Worm (Caenorhabditis elegans): ENCODE measurements around the gene lin-52.

The lin-52 gene

DNA sequence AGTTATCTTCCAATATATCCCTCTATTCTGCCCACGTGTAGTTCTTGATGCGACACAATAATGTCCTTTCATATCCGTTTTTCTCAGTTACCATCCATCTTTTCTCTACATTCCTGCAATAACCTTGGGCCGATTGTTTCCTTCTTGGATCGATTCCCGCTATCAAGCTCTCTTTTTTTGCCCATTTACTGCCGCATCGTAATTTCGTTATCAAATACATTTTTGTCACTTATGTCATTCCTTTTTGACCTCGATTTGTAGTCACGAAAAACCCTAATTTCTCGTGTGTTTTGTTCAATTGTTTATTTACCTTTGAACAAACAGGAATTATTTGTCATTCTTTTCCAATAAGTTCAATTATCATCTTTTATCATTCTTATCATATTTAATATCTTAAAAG, 25.4 kb upstream of the lin-52 start:
- no peak for TF ChIP-seq unc-62 (GFP tag; optimal IDR thresholded peaks at IDR 0.05)

ce11 chrIII:9848603-9849002, 24.1 kb upstream of the lin-52 start:
- TF ChIP-seq unc-62 (GFP tag; optimal IDR thresholded peaks at IDR 0.05) = no peak

- TF ChIP-seq unc-62 (GFP tag; optimal IDR thresholded peaks at IDR 0.05) = no peak
These were observed 23.5 kb upstream of the lin-52 start, which contains the start of gene mrpl-36 for ce11 chrIII:9848083-9848482. TSS of gene mrpl-36 (minus strand) at chrIII:9848116.

DNA sequence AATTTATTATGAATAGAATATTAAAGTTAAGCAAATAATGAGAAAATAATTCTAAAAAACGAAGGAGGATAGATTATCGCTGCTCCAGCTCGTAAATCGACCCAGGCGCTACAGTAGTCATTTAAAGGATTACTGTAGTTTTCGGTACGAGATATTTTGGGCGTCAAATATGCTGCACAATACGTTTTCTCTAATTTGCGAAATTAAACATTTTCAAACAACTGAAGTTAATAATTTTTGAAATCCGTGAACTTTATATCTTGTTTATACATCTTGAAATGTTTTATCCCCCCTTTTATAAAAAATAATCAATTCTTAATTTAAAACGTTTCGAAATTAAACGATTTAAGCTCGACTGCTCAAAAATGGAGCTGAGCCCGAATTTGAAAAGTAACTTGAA, 21.5 kb upstream of the lin-52 start, which contains the start of gene K11H3.2:
K11H3.2 (plus strand) TSS at position 301 of the 400 bp plus-strand sequence.
- TF ChIP-seq unc-62 (GFP tag; optimal IDR thresholded peaks at IDR 0.05) = no peak

ce11 chrIII:9843715-9844114, 19.2 kb upstream of the lin-52 start, which contains the start of gene K11H3.5:
TSS of gene K11H3.5 (plus strand) at chrIII:9843768.
- TF ChIP-seq unc-62 (GFP tag; optimal IDR thresholded peaks at IDR 0.05) = no peak

ce11 chrIII:9834888-9835287, 10.3 kb upstream of the lin-52 start, which contains the start of gene K11H3.8:
TSS of gene K11H3.8 (plus strand) at chrIII:9835188.
- no peak for TF ChIP-seq unc-62 (GFP tag; optimal IDR thresholded peaks at IDR 0.05)

DNA sequence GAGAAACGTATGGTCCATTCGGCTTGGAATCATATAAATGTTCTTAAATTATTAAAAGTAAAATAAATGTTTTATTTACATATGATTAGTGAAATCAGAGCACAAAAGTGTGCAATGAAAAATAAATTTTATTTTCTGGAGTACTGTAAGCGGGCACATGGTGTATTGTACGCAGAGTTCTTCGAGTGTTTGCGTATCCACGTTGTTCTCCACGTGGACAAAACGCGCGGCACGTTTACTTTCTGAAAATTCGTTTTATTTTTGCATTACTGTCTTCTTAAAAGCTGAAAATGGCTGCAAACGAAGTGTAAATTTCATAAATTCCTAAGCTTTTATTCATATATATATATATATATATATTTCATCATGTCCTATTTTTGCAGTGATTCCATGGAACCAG, 8.0 kb upstream of the lin-52 start:
- TF ChIP-seq unc-62 (GFP tag; optimal IDR thresholded peaks at IDR 0.05) = no peak

ce11 chrIII:9830502-9830901, 6.0 kb upstream of the lin-52 start, which contains the start of gene ZK632.12:
TSS of gene ZK632.12 (plus strand) at chrIII:9830802.
- TF ChIP-seq unc-62 (GFP tag; optimal IDR thresholded peaks at IDR 0.05) = no peak

ce11 chrIII:9827163-9827951, 2.8 kb upstream of the lin-52 start, which contains the start of the genes ZK632.10 and ZK632.11:
TSS of gene ZK632.10 (minus strand) at chrIII:9827722.
TSS of gene ZK632.11 (plus strand) at chrIII:9827915.
- TF ChIP-seq unc-62 (GFP tag; optimal IDR thresholded peaks at IDR 0.05) = no peak

DNA sequence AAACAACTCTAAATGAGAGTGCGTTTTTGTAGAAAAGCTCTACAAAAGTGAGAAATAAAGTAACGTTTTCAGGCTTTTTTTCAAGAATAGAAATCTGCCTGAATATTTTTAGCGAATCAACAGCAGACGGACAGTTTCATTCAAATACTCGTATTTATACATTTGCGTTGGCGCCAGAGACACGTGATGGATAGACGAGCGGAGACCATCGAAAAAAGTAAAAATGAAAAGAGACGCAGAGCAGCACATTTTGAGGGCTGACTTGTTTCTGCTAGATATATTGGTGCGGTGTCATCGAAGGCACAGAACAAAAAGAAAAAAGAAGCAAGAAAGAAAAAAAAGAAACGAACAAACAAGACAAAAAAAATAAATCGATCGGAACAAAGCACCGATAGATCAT, 1.5 kb upstream of the lin-52 start:
- TF ChIP-seq unc-62 (GFP tag; optimal IDR thresholded peaks at IDR 0.05) = no peak

ce11 chrIII:9825073-9825828, 701 bp upstream of the lin-52 start, which contains the start of gene ZK632.9:
TSS of gene ZK632.9 (minus strand) at chrIII:9825432.
- TF ChIP-seq unc-62 (GFP tag; optimal IDR thresholded peaks at IDR 0.05) = no peak

DNA sequence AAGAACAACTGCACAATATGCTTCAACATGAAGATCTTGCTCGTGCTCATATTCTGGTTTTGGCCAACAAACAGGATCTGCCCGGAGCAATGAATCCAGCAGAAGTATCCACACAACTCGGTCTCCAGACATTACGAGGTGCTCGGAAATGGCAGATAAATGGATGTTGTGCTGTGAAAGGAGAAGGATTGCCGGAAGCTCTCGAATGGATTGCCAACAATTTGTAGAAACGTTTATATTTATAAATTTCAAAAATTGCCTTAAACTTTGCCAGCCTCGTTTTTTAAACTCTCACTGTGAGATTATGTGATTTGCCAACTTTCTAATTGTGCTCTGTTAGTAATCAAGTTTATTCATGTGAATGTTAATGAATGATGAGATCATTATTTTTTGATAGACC, 802 bp downstream of the lin-52 start:
- no peak for TF ChIP-seq unc-62 (GFP tag; optimal IDR thresholded peaks at IDR 0.05)

- TF ChIP-seq unc-62 (GFP tag; optimal IDR thresholded peaks at IDR 0.05) = no peak
These were observed 1.6 kb downstream of the lin-52 start, which contains the start of gene arl-5 for ce11 chrIII:9822942-9823341. TSS of gene arl-5 (plus strand) at chrIII:9823242.

DNA sequence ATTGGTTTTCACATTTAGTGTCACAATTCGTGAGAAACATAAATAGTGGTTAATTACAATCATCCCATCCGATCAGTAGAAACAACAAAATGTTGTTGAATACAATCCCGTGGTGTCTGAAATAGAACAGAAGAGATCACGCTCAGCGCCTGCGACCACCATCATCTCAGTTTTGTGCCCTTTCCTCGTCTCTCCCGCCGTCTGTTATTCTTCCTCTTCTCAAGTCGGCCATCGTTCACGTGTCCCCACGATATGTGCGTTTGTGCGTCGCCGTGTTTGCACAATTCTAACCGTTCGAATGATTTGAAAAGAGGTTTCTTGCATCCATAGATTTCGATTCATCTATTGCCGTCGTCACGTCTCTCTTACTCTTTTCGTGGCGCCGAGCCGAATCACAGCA, 5.8 kb downstream of the lin-52 start, which contains the start of gene panl-3:
panl-3 (plus strand) TSS at position 294 of the 400 bp plus-strand sequence.
- TF ChIP-seq unc-62 (GFP tag; optimal IDR thresholded peaks at IDR 0.05) = no peak

DNA sequence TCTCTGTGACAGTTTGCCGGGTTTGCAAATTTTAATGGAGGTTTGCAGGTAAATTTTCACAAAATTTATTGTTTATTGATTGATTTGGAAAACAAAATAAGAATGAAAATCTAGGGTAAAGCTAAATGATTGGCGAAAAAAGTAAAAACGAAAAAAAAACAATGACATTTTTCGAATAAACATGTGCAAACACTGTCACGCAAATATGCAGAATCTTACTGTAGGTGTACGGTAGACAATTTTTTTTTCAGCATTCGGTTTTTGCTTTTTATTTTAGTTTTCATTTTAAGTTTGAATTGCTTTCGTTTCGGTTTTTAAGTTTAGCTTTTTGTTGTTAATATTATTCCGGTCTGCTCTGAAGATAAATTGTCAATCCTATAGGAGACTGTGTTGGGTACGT, 6.7 kb downstream of the lin-52 start:
- TF ChIP-seq unc-62 (GFP tag; optimal IDR thresholded peaks at IDR 0.05) = no peak

- no peak for TF ChIP-seq unc-62 (GFP tag; optimal IDR thresholded peaks at IDR 0.05)
These were observed 7.4 kb downstream of the lin-52 start, which contains the start of gene cnx-1 for ce11 chrIII:9817087-9817612. TSS of gene cnx-1 (minus strand) at chrIII:9817137.
